Worm (Caenorhabditis elegans) whole organism, young adult: ENCODE measurements around the gene C29A12.6.

Experiments used
- B0035.1 ChIP-seq: sonication (generic microtip); optimal IDR thresholded peaks from 2 replicates; lab custom pipeline; 2016; ENCODE audit warnings: missing genetic modification characterization, mild to moderate bottlenecking, missing compliant biosample characterization, missing genotype, missing genetic modification reagents
- B0261.1 ChIP-seq: sonication (generic microtip); optimal IDR thresholded peaks from 2 replicates; lab custom pipeline; 2016; ENCODE audit warnings: mild to moderate bottlenecking, missing genetic modification characterization, moderate library complexity, missing compliant biosample characterization
- C06A6.2 ChIP-seq: fragments of 200-800 bp; sonication (Bioruptor generic); conservative IDR thresholded peaks from 2 replicates; pipeline ENCODE4 v1.3.6; 2022; ENCODE audit warnings: missing genetic modification characterization, missing compliant biosample characterization
- D2030.7 ChIP-seq: fragments of 200-800 bp; sonication (Bioruptor generic); IDR thresholded peaks from 2 replicates; pipeline ENCODE4 v1.3.6; 2022; ENCODE audit warnings: missing genetic modification reagents, missing genetic modification characterization, missing compliant biosample characterization
- F10E7.11 ChIP-seq: sonication (generic microtip); optimal IDR thresholded peaks from 2 replicates; lab custom pipeline; 2017; ENCODE audit warnings: mild to moderate bottlenecking, missing genetic modification characterization, moderate library complexity, missing compliant biosample characterization
- F23B12.7 ChIP-seq: sonication (generic microtip); optimal IDR thresholded peaks from 2 replicates; lab custom pipeline; 2017; ENCODE audit warnings: missing genetic modification characterization, mild to moderate bottlenecking, missing compliant biosample characterization, antibody characterized with exemption, moderate library complexity; ENCODE audit not compliant: insufficient read depth
- F33H1.4 ChIP-seq: fragments of 200-800 bp; sonication (Bioruptor generic); IDR thresholded peaks from 2 replicates; pipeline ENCODE4 v1.3.6; 2022; ENCODE audit warnings: missing genetic modification reagents, missing genetic modification characterization, missing compliant biosample characterization
- F37B4.10 ChIP-seq: fragments of 200-800 bp; sonication (Bioruptor generic); IDR thresholded peaks from 2 replicates; pipeline ENCODE4 v1.3.6; 2022; ENCODE audit warnings: missing genetic modification characterization, missing compliant biosample characterization
- F57A8.1 ChIP-seq: fragments of 200-800 bp; sonication (Bioruptor generic); optimal IDR thresholded peaks from 2 replicates; lab custom pipeline; 2018; ENCODE audit warnings: mild to moderate bottlenecking, missing genetic modification characterization, moderate library complexity, missing compliant biosample characterization
- T07F8.4 ChIP-seq: sonication (generic microtip); optimal IDR thresholded peaks from 2 replicates; lab custom pipeline; 2016; ENCODE audit warnings: mild to moderate bottlenecking, missing genetic modification characterization, moderate library complexity, missing compliant biosample characterization
- Y53F4B.3 ChIP-seq: fragments of 200-800 bp; sonication (Bioruptor generic); IDR thresholded peaks from 2 replicates; pipeline ENCODE4 v1.3.6; 2022; ENCODE audit warnings: missing genetic modification reagents, missing genetic modification characterization, missing compliant biosample characterization
- Y67H2A.10 ChIP-seq: fragments of 200-800 bp; sonication (Bioruptor generic); conservative IDR thresholded peaks from 2 replicates; pipeline ENCODE4 v1.3.6; 2022; ENCODE audit warnings: missing genetic modification reagents, missing genetic modification characterization, missing compliant biosample characterization
- Y95B8A.8 ChIP-seq: fragments of 200-800 bp; sonication (Bioruptor generic); IDR thresholded peaks from 2 replicates; pipeline ENCODE4 v1.3.6; 2022; ENCODE audit warnings: missing genetic modification reagents, missing genetic modification characterization, missing compliant biosample characterization
- ZK185.1 ChIP-seq: sonication (generic microtip); optimal IDR thresholded peaks from 2 replicates; lab custom pipeline; 2016; ENCODE audit warnings: mild to moderate bottlenecking, missing genetic modification characterization, missing compliant biosample characterization; ENCODE audit not compliant: poor library complexity, severe bottlenecking
- cebp-1 ChIP-seq, 2 experiments: fragments of 200-800 bp in 1 of 2; sonication (Bioruptor generic) in 1 of 2; sonication (generic microtip) in 1 of 2; IDR thresholded peaks in 1 of 2; optimal IDR thresholded peaks in 1 of 2; 2 replicates each; pipeline versions ENCODE4 v1.3.6 to Lab custom; 2017 to 2022; ENCODE audit warnings: missing compliant biosample characterization in 2 of 2, missing genetic modification characterization in 2 of 2, mild to moderate bottlenecking in 1 of 2, missing genetic modification reagents in 1 of 2, moderate library complexity in 1 of 2
- ceh-100 ChIP-seq: fragments of 200-800 bp; sonication (Bioruptor generic); IDR thresholded peaks from 2 replicates; pipeline ENCODE4 v1.3.6; 2022; ENCODE audit warnings: missing genetic modification reagents, missing genetic modification characterization, missing compliant biosample characterization
- ceh-27 ChIP-seq: fragments of 200-800 bp; sonication (Bioruptor generic); optimal IDR thresholded peaks from 2 replicates; lab custom pipeline; 2018; ENCODE audit warnings: mild to moderate bottlenecking, missing genetic modification characterization, moderate library complexity, missing compliant biosample characterization
- ceh-40 ChIP-seq: fragments of 200-800 bp; sonication (Bioruptor generic); IDR thresholded peaks from 2 replicates; pipeline ENCODE4 v1.3.6; 2022; ENCODE audit warnings: missing genetic modification characterization, missing compliant biosample characterization
- dox-1 ChIP-seq: fragments of 200-800 bp; sonication (Bioruptor generic); IDR thresholded peaks from 2 replicates; pipeline ENCODE4 v1.3.6; 2022; ENCODE audit warnings: missing genetic modification reagents, missing genetic modification characterization, missing compliant biosample characterization
- efl-1 ChIP-seq: fragments of 150-350 bp; optimal IDR thresholded peaks from 2 replicates; lab custom pipeline; 2014; ENCODE audit warnings: missing biosample characterization, missing genetic modification reagents, missing genetic modification characterization
- egl-18 ChIP-seq: fragments of 200-800 bp; sonication (Bioruptor generic); IDR thresholded peaks from 2 replicates; pipeline ENCODE4 v1.3.6; 2022; ENCODE audit warnings: missing genetic modification reagents, missing genetic modification characterization, missing compliant biosample characterization
- ekl-4 ChIP-seq: fragments of 200-800 bp; sonication (Bioruptor generic); IDR thresholded peaks from 2 replicates; pipeline ENCODE4 v1.3.6; 2022; ENCODE audit warnings: missing genetic modification reagents, missing genetic modification characterization, missing compliant biosample characterization
- hsf-1 ChIP-seq: fragments of 200-800 bp; sonication (Bioruptor generic); IDR thresholded peaks from 2 replicates; pipeline ENCODE4 v1.3.6; 2022; ENCODE audit warnings: missing genetic modification reagents, missing genetic modification characterization, missing compliant biosample characterization
- lag-1 ChIP-seq: fragments of 200-800 bp; sonication (Bioruptor generic); IDR thresholded peaks from 2 replicates; pipeline ENCODE4 v1.3.6; 2022; ENCODE audit warnings: missing genetic modification reagents, missing genetic modification characterization, missing compliant biosample characterization
- let-607 ChIP-seq, 2 experiments: fragments of 200-800 bp in 1 of 2; sonication (Bioruptor generic) in 1 of 2; sonication (generic microtip) in 1 of 2; optimal IDR thresholded peaks; 2 replicates each; lab custom pipeline; 2016 to 2018; ENCODE audit warnings: mild to moderate bottlenecking in 2 of 2, missing compliant biosample characterization in 2 of 2, missing genetic modification characterization in 2 of 2, moderate library complexity in 2 of 2, missing genotype in 1 of 2
- lin-40 ChIP-seq: sonication (generic microtip); optimal IDR thresholded peaks from 2 replicates; lab custom pipeline; 2016; ENCODE audit warnings: missing genetic modification characterization, mild to moderate bottlenecking, missing compliant biosample characterization, missing genotype, missing genetic modification reagents
- lsl-1 ChIP-seq: fragments of 200-800 bp; sonication (Bioruptor generic); optimal IDR thresholded peaks from 2 replicates; lab custom pipeline; 2018; ENCODE audit warnings: mild to moderate bottlenecking, missing genetic modification characterization, moderate library complexity, missing compliant biosample characterization
- madf-10 ChIP-seq: sonication (generic microtip); optimal IDR thresholded peaks from 2 replicates; lab custom pipeline; 2016; ENCODE audit warnings: mild to moderate bottlenecking, missing genetic modification characterization, missing compliant biosample characterization
- mel-28 ChIP-seq: sonication (generic microtip); optimal IDR thresholded peaks from 2 replicates; lab custom pipeline; 2016; ENCODE audit warnings: borderline replicate concordance, mild to moderate bottlenecking, missing genetic modification characterization, missing compliant biosample characterization
- mes-4 ChIP-seq: sonication (generic microtip); optimal IDR thresholded peaks from 2 replicates; lab custom pipeline; 2016; ENCODE audit warnings: missing genotype, missing genetic modification characterization, missing compliant biosample characterization
- nhr-27 ChIP-seq: fragments of 200-800 bp; sonication (Bioruptor generic); optimal IDR thresholded peaks from 2 replicates; lab custom pipeline; 2018; ENCODE audit warnings: mild to moderate bottlenecking, missing genetic modification characterization, moderate library complexity, missing compliant biosample characterization
- nhr-80 ChIP-seq: sonication (generic microtip); optimal IDR thresholded peaks from 2 replicates; lab custom pipeline; 2016; ENCODE audit warnings: missing genetic modification characterization, missing compliant biosample characterization
- pbrm-1 ChIP-seq: fragments of 200-800 bp; sonication (Bioruptor generic); IDR thresholded peaks from 2 replicates; pipeline ENCODE4 v1.3.6; 2022; ENCODE audit warnings: missing genetic modification reagents, missing genetic modification characterization, missing compliant biosample characterization
- rpc-1 ChIP-seq, 2 experiments: fragments of 150-350 bp in 1 of 2; sonication (generic microtip) in 1 of 2; optimal IDR thresholded peaks; 2 replicates each; lab custom pipeline; 2014 to 2018; ENCODE audit warnings: missing biosample characterization in 1 of 2, missing genetic modification characterization in 1 of 2, missing genetic modification reagents in 1 of 2, missing genotype in 1 of 2
- snpc-3.4 ChIP-seq: sonication (generic microtip); optimal IDR thresholded peaks from 2 replicates; lab custom pipeline; 2017; ENCODE audit warnings: missing genetic modification characterization, mild to moderate bottlenecking, missing compliant biosample characterization, antibody characterized with exemption, moderate library complexity, missing genotype, missing genetic modification reagents
- snpc-4 ChIP-seq, 5 experiments: fragments of 150-350 bp in 1 of 5; sonication (generic microtip) in 4 of 5; optimal IDR thresholded peaks; 2 replicates each; lab custom pipeline; 2014 to 2018; ENCODE audit warnings: missing genetic modification characterization in 5 of 5, missing biosample characterization in 3 of 5, antibody characterized with exemption in 2 of 5, mild to moderate bottlenecking in 2 of 5, missing compliant biosample characterization in 2 of 5, missing genotype in 2 of 5, moderate library complexity in 2 of 5, missing genetic modification reagents in 1 of 5
- somi-1 ChIP-seq: fragments of 200-800 bp; sonication (Bioruptor generic); optimal IDR thresholded peaks from 2 replicates; lab custom pipeline; 2018; ENCODE audit warnings: mild to moderate bottlenecking, missing genetic modification characterization, missing compliant biosample characterization
- sptf-2 ChIP-seq: fragments of 200-800 bp; sonication (Bioruptor generic); optimal IDR thresholded peaks from 2 replicates; lab custom pipeline; 2018; ENCODE audit warnings: mild to moderate bottlenecking, missing genetic modification characterization, missing compliant biosample characterization
- tbp1 ChIP-seq: fragments of 200-800 bp; sonication (Bioruptor generic); optimal IDR thresholded peaks from 2 replicates; lab custom pipeline; 2018; ENCODE audit warnings: mild to moderate bottlenecking, missing genetic modification characterization, missing compliant biosample characterization
- unc-130 ChIP-seq: sonication (generic microtip); optimal IDR thresholded peaks from 2 replicates; lab custom pipeline; 2016; ENCODE audit warnings: missing genetic modification reagents, missing genetic modification characterization, missing compliant biosample characterization
- zfh-2 ChIP-seq: fragments of 200-800 bp; sonication (Bioruptor generic); conservative IDR thresholded peaks from 2 replicates; pipeline ENCODE4 v1.3.6; 2022; ENCODE audit warnings: missing genetic modification reagents, missing genetic modification characterization, missing compliant biosample characterization
- ztf-18 ChIP-seq: sonication (generic microtip); optimal IDR thresholded peaks from 2 replicates; lab custom pipeline; 2016; ENCODE audit warnings: missing genotype, mild to moderate bottlenecking, missing genetic modification characterization, missing compliant biosample characterization
- ztf-26 ChIP-seq: sonication (generic microtip); optimal IDR thresholded peaks from 2 replicates; lab custom pipeline; 2017; ENCODE audit warnings: missing genetic modification characterization, missing compliant biosample characterization
- ztf-28 ChIP-seq: fragments of 200-800 bp; sonication (Bioruptor generic); IDR thresholded peaks from 2 replicates; pipeline ENCODE4 v1.3.6; 2022; ENCODE audit warnings: missing genetic modification reagents, missing genetic modification characterization, missing compliant biosample characterization

The C29A12.6 gene

ce11 chrV:10893510-10894128 is 46.6 kb downstream of the C29A12.6 start, which contains the start of gene F32D8.4:
Gene F32D8.4, minus strand, starts transcription at chrV:10893560.
- TF ChIP-seq egl-18 (GFP tag; lab: Robert Waterston, UW): no peak
- no peak for TF ChIP-seq F37B4.10
- no peak for TF ChIP-seq F10E7.11 (tag; lab: Kevin White, UChicago)
- no peak for TF ChIP-seq lin-40 (tag; lab: Kevin White, UChicago)
- no peak for TF ChIP-seq C06A6.2
- TF ChIP-seq ceh-100 (GFP tag; lab: Robert Waterston, UW): no peak
- TF ChIP-seq nhr-27 (tag; lab: Kevin White, UChicago): no peak
- no peak for TF ChIP-seq Y53F4B.3 (GFP tag; lab: Robert Waterston, UW)
- TF ChIP-seq mel-28 (tag; lab: Kevin White, UChicago): no peak
- no peak for TF ChIP-seq B0261.1 (tag; lab: Kevin White, UChicago)
- TF ChIP-seq F33H1.4 (GFP tag; lab: Robert Waterston, UW): no peak
- TF ChIP-seq ztf-26 (tag; lab: Kevin White, UChicago): no peak
- TF ChIP-seq nhr-80 (tag; lab: Kevin White, UChicago): no peak
- no peak for TF ChIP-seq snpc-3.4
- TF ChIP-seq dox-1 (GFP tag; lab: Robert Waterston, UW): no peak
- no peak for TF ChIP-seq F57A8.1 (GFP tag; lab: Kevin White, UChicago)
- TF ChIP-seq tbp1 (GFP tag; lab: Kevin White, UChicago): no peak
- no peak for TF ChIP-seq T07F8.4 (tag; lab: Kevin White, UChicago)
- no peak for TF ChIP-seq rpc-1 (optimal IDR thresholded peaks at IDR 0.05; lab: Kevin White, UChicago)
- no peak for TF ChIP-seq rpc-1 (tag; optimal IDR thresholded peaks at IDR 0.05; lab: Kevin White, UChicago)
- no peak for TF ChIP-seq B0035.1 (tag; lab: Kevin White, UChicago)

- TF ChIP-seq somi-1 (GFP tag; lab: Kevin White, UChicago): no peak
- peak; percentile 83; the same call in 1 of the 2 replicates for TF ChIP-seq ztf-28 (GFP tag; lab: Robert Waterston, UW)
- peak; percentile 77 to 93 for TF ChIP-seq let-607 (tag; optimal IDR thresholded peaks at IDR 0.05; lab: Kevin White, UChicago)
- peak; percentile 69 for TF ChIP-seq D2030.7 (GFP tag; lab: Robert Waterston, UW)
- no peak for TF ChIP-seq cebp-1 (GFP tag; IDR thresholded peaks at IDR 0.05; lab: Robert Waterston, UW)
- peak; percentile 56 for TF ChIP-seq cebp-1 (tag; optimal IDR thresholded peaks at IDR 0.05; lab: Kevin White, UChicago)
- TF ChIP-seq ceh-100 (GFP tag; lab: Robert Waterston, UW): no peak
- peak; percentile 85 for TF ChIP-seq ZK185.1 (tag; lab: Kevin White, UChicago)
- TF ChIP-seq efl-1 (GFP tag; lab: Kevin White, UChicago): peak; percentile 43
- TF ChIP-seq F33H1.4 (GFP tag; lab: Robert Waterston, UW): peak; percentile 28; the same call in 1 of the 2 replicates
- no peak for TF ChIP-seq ceh-40 (GFP tag; lab: Robert Waterston, UW)
- TF ChIP-seq lag-1 (GFP tag; lab: Robert Waterston, UW): no peak
- no peak for TF ChIP-seq nhr-27 (tag; lab: Kevin White, UChicago)
- TF ChIP-seq Y95B8A.8: no peak
- TF ChIP-seq unc-130 (GFP tag; lab: Kevin White, UChicago): peak; percentile 39
- no peak for TF ChIP-seq ekl-4 (GFP tag; lab: Robert Waterston, UW)
- no peak for TF ChIP-seq F23B12.7 (tag; lab: Kevin White, UChicago)
- no peak for TF ChIP-seq hsf-1
- no peak for TF ChIP-seq mes-4 (tag; lab: Kevin White, UChicago)
- peak; percentile 62 for TF ChIP-seq pbrm-1 (GFP tag; lab: Robert Waterston, UW)
- TF ChIP-seq ceh-27: peak; percentile 84
- TF ChIP-seq sptf-2 (GFP tag; lab: Kevin White, UChicago): no peak
- peak; percentile 35 for TF ChIP-seq madf-10
- peak; percentile 51 for TF ChIP-seq ztf-18 (tag; lab: Kevin White, UChicago)
- no peak for TF ChIP-seq snpc-4 (GFP tag; optimal IDR thresholded peaks at IDR 0.05; lab: Kevin White, UChicago)
- peak in 2 of 4 experiments; percentile 55 to 68 for TF ChIP-seq snpc-4 (tag; optimal IDR thresholded peaks at IDR 0.05; lab: Kevin White, UChicago)
- TF ChIP-seq Y67H2A.10 (GFP tag; lab: Robert Waterston, UW): no peak
- peak; percentile 30 for TF ChIP-seq lsl-1 (GFP tag; lab: Kevin White, UChicago)
- TF ChIP-seq zfh-2 (GFP tag; lab: Robert Waterston, UW): no peak
Observed at ce11 chrV:10894601-10895000, 47.6 kb downstream of the C29A12.6 start, which contains the start of the genes F32D8.14 and F32D8.5. Gene F32D8.14, minus strand, starts transcription at chrV:10894788. Gene F32D8.5, plus strand, starts transcription at chrV:10894800.
